Worm (Caenorhabditis elegans): ENCODE data around the gene F56D2.5.

The F56D2.5 gene

ce11 chrIII:5550844-5551243 is 30.4 kb downstream of the F56D2.5 start (continued):
- TF ChIP-seq F55B11.4 (tag; optimal IDR thresholded peaks at IDR 0.05; ENCODE audit: borderline replicate concordance, insufficient read depth), result no peak
- peak; percentile 47 for TF ChIP-seq mel-28 (tag; optimal IDR thresholded peaks at IDR 0.05; ENCODE audit: borderline replicate concordance)
- no peak for TF ChIP-seq madf-6 (GFP tag; IDR thresholded peaks at IDR 0.05)
- TF ChIP-seq egl-18 (GFP tag; IDR thresholded peaks at IDR 0.05), result no peak
- 0 out of 2 replicates have a peak, but pooled peaks have one; percentile 34 for TF ChIP-seq cebp-1 (GFP tag; IDR thresholded peaks at IDR 0.05)
- TF ChIP-seq cebp-1 (tag; optimal IDR thresholded peaks at IDR 0.05), result peak; percentile 72
- no peak for TF ChIP-seq dpl-1 (GFP tag; optimal IDR thresholded peaks at IDR 0.05)
- TF ChIP-seq hlh-12 (tag; optimal IDR thresholded peaks at IDR 0.05), result no peak
- TF ChIP-seq akir-1 (GFP tag; optimal IDR thresholded peaks at IDR 0.05), result no peak
- no peak for TF ChIP-seq Y53F4B.3 (GFP tag; IDR thresholded peaks at IDR 0.05)
- no peak for TF ChIP-seq ceh-79 (tag; optimal IDR thresholded peaks at IDR 0.05)
- peak; percentile 44 for TF ChIP-seq nfyb-1 (GFP tag; IDR thresholded peaks at IDR 0.05)
- TF ChIP-seq snpc-4 (GFP tag; optimal IDR thresholded peaks at IDR 0.05), result no peak
- no peak for TF ChIP-seq snpc-4 (tag; optimal IDR thresholded peaks at IDR 0.05)
- TF ChIP-seq sea-2 (GFP tag; IDR thresholded peaks at IDR 0.05), result no peak
- TF ChIP-seq pha-4 (tag; optimal IDR thresholded peaks at IDR 0.05), result no peak
- TF ChIP-seq attf-6 (GFP tag; IDR thresholded peaks at IDR 0.05), result no peak
- no peak for TF ChIP-seq lsy-27 (tag; optimal IDR thresholded peaks at IDR 0.05; ENCODE audit: borderline replicate concordance, insufficient read depth)
- no peak for TF ChIP-seq ceh-58 (GFP tag; IDR thresholded peaks at IDR 0.05)
- no peak for TF ChIP-seq rcor-1 (GFP tag; IDR thresholded peaks at IDR 0.05)
- peak; percentile 63; the same call in 1 of the 2 replicates for TF ChIP-seq Y53G8AR.9 (GFP tag; conservative IDR thresholded peaks at IDR 0.05)
- no peak for TF ChIP-seq fkh-3 (tag; optimal IDR thresholded peaks at IDR 0.05)
- no peak for TF ChIP-seq egl-44 (GFP tag; IDR thresholded peaks at IDR 0.05)
- no peak for TF ChIP-seq T26A5.8 (tag; optimal IDR thresholded peaks at IDR 0.05)
- TF ChIP-seq madf-3 (GFP tag; IDR thresholded peaks at IDR 0.05), result no peak
- no peak for TF ChIP-seq somi-1 (GFP tag; optimal IDR thresholded peaks at IDR 0.05)
- TF ChIP-seq unc-130 (GFP tag; optimal IDR thresholded peaks at IDR 0.05), result no peak
- no peak for TF ChIP-seq lin-35 (GFP tag; optimal IDR thresholded peaks at IDR 0.05)
- TF ChIP-seq F33H1.4 (GFP tag; IDR thresholded peaks at IDR 0.05), result 0 out of 2 replicates have a peak, but pooled peaks have one; percentile 4
- TF ChIP-seq lin-40 (tag; optimal IDR thresholded peaks at IDR 0.05), result peak; percentile 29
- no peak for TF ChIP-seq lin-54 (GFP tag; optimal IDR thresholded peaks at IDR 0.05)
- no peak for TF ChIP-seq ets-4 (GFP tag; optimal IDR thresholded peaks at IDR 0.05)
- TF ChIP-seq ztf-25 (GFP tag; IDR thresholded peaks at IDR 0.05), result no peak
- TF ChIP-seq ztf-6 (GFP tag; IDR thresholded peaks at IDR 0.05), result no peak
- no peak for TF ChIP-seq hmg-1.2 (GFP tag; IDR thresholded peaks at IDR 0.05)
- TF ChIP-seq let-526 (GFP tag; IDR thresholded peaks at IDR 0.05), result 0 out of 2 replicates have a peak, but pooled peaks have one; percentile 56
- TF ChIP-seq mes-4 (tag; optimal IDR thresholded peaks at IDR 0.05), result no peak
- TF ChIP-seq dox-1 (GFP tag; IDR thresholded peaks at IDR 0.05), result no peak
- TF ChIP-seq K12H6.12 (tag; optimal IDR thresholded peaks at IDR 0.05), result no peak
- TF ChIP-seq B0035.1 (tag; optimal IDR thresholded peaks at IDR 0.05), result peak; percentile 9
- TF ChIP-seq F57A8.1 (GFP tag; optimal IDR thresholded peaks at IDR 0.05), result no peak
- TF ChIP-seq cebp-2 (GFP tag; IDR thresholded peaks at IDR 0.05), result no peak
- TF ChIP-seq gei-17 (GFP tag; optimal IDR thresholded peaks at IDR 0.05), result no peak
- peak; percentile 8 for TF ChIP-seq attf-5 (GFP tag; optimal IDR thresholded peaks at IDR 0.05)
- TF ChIP-seq ztf-3 (GFP tag; optimal IDR thresholded peaks at IDR 0.05), result no peak
- no peak for TF ChIP-seq nhr-80 (tag; optimal IDR thresholded peaks at IDR 0.05)
- no peak for TF ChIP-seq chd-7 (tag; optimal IDR thresholded peaks at IDR 0.05)
- no peak for TF ChIP-seq xnd-1 (tag; optimal IDR thresholded peaks at IDR 0.05)
- TF ChIP-seq F23B12.7 (tag; optimal IDR thresholded peaks at IDR 0.05; ENCODE audit: insufficient read depth), result no peak
- no peak for TF ChIP-seq nhr-179 (tag; optimal IDR thresholded peaks at IDR 0.05)

All from whole organism, young adult.